Worm (Caenorhabditis elegans) whole organism, mixed stage, embryonic: Measurements from ENCODE around the gene B0244.6.
A peak's percentile ranks its signal among the peaks of the same experiment; 100 is the strongest.

ENCODE experiments used
- M03D4.4 ChIP-seq: sonication (generic microtip); optimal IDR thresholded peaks from 2 replicates; lab custom pipeline; 2017; ENCODE audit warnings: mild to moderate bottlenecking, missing genetic modification characterization, missing compliant biosample characterization
- bed-3 ChIP-seq: fragments of 200-800 bp; sonication (Bioruptor generic); optimal IDR thresholded peaks from 3 replicates; lab custom pipeline; 2018; ENCODE audit warnings: mild to moderate bottlenecking, missing genetic modification characterization, moderate library complexity, missing compliant biosample characterization
- blmp-1 ChIP-seq: fragments of 150-350 bp; optimal IDR thresholded peaks from 2 replicates; lab custom pipeline; 2014; ENCODE audit warnings: missing biosample characterization, missing genetic modification characterization
- ceh-39 ChIP-seq: fragments of 150-350 bp; optimal IDR thresholded peaks from 2 replicates; lab custom pipeline; 2014; ENCODE audit warnings: missing biosample characterization, missing genetic modification characterization
- ceh-43 ChIP-seq: fragments of 200-800 bp; sonication (Bioruptor generic); optimal IDR thresholded peaks from 2 replicates; lab custom pipeline; 2018; ENCODE audit warnings: mild to moderate bottlenecking, missing genetic modification characterization, moderate library complexity, missing compliant biosample characterization
- ceh-83 ChIP-seq: fragments of 200-800 bp; sonication (Bioruptor generic); optimal IDR thresholded peaks from 2 replicates; lab custom pipeline; 2018; ENCODE audit warnings: mild to moderate bottlenecking, missing genetic modification characterization, missing compliant biosample characterization
- ces-1 ChIP-seq: fragments of 150-350 bp; optimal IDR thresholded peaks from 2 replicates; lab custom pipeline; 2014; ENCODE audit warnings: missing biosample characterization, missing genetic modification reagents, missing genetic modification characterization
- cnd-1 ChIP-seq: fragments of 200-800 bp; sonication (Bioruptor generic); optimal IDR thresholded peaks from 2 replicates; lab custom pipeline; 2018; ENCODE audit warnings: mild to moderate bottlenecking, missing genetic modification characterization, missing compliant biosample characterization
- drap-1 ChIP-seq: fragments of 200-800 bp; sonication (Bioruptor generic); optimal IDR thresholded peaks from 3 replicates; lab custom pipeline; 2018; ENCODE audit warnings: mild to moderate bottlenecking, missing genetic modification characterization, missing compliant biosample characterization
- elt-1 ChIP-seq: sonication (generic microtip); optimal IDR thresholded peaks from 2 replicates; lab custom pipeline; 2017; ENCODE audit warnings: missing genetic modification characterization, mild to moderate bottlenecking, missing compliant biosample characterization, antibody characterized with exemption, moderate library complexity, borderline replicate concordance; ENCODE audit not compliant: insufficient read depth
- elt-3 ChIP-seq: fragments of 150-350 bp; optimal IDR thresholded peaks from 2 replicates; lab custom pipeline; 2014; ENCODE audit warnings: missing biosample characterization, missing genetic modification characterization
- flh-1 ChIP-seq: fragments of 200-800 bp; sonication (Bioruptor generic); optimal IDR thresholded peaks from 2 replicates; lab custom pipeline; 2018; ENCODE audit warnings: mild to moderate bottlenecking, missing genetic modification characterization, moderate library complexity, missing compliant biosample characterization
- ham-2 ChIP-seq: fragments of 200-800 bp; sonication (Bioruptor generic); optimal IDR thresholded peaks from 2 replicates; lab custom pipeline; 2018; ENCODE audit warnings: mild to moderate bottlenecking, missing genetic modification characterization, missing compliant biosample characterization
- hlh-1 ChIP-seq: fragments of 150-350 bp; optimal IDR thresholded peaks from 2 replicates; lab custom pipeline; 2014; ENCODE audit warnings: missing biosample characterization, missing genetic modification reagents, missing genetic modification characterization
- lin-13 ChIP-seq: fragments of 150-350 bp; optimal IDR thresholded peaks from 2 replicates; lab custom pipeline; 2014; ENCODE audit warnings: missing biosample characterization, missing genetic modification characterization
- lin-32 ChIP-seq: fragments of 200-800 bp; sonication (Bioruptor generic); optimal IDR thresholded peaks from 2 replicates; lab custom pipeline; 2018; ENCODE audit warnings: mild to moderate bottlenecking, missing genetic modification characterization, missing compliant biosample characterization
- lsy-2 ChIP-seq: fragments of 150-350 bp; optimal IDR thresholded peaks from 2 replicates; lab custom pipeline; 2014; ENCODE audit warnings: missing biosample characterization, missing genetic modification characterization
- mab-5 ChIP-seq: fragments of 150-350 bp; optimal IDR thresholded peaks from 2 replicates; lab custom pipeline; 2014; ENCODE audit warnings: missing biosample characterization, missing genetic modification characterization
- mep-1 ChIP-seq: fragments of 150-350 bp; optimal IDR thresholded peaks from 2 replicates; lab custom pipeline; 2017; ENCODE audit warnings: missing biosample characterization, missing genetic modification reagents, missing genetic modification characterization, inconsistent platforms
- mls-2 ChIP-seq: sonication (generic microtip); optimal IDR thresholded peaks from 2 replicates; lab custom pipeline; 2016; ENCODE audit warnings: mild to moderate bottlenecking, missing genetic modification characterization, moderate library complexity, missing compliant biosample characterization
- nhr-12 ChIP-seq: fragments of 150-350 bp; optimal IDR thresholded peaks from 2 replicates; lab custom pipeline; 2014; ENCODE audit warnings: missing biosample characterization, missing genetic modification characterization
- nhr-2 ChIP-seq: fragments of 150-350 bp; optimal IDR thresholded peaks from 2 replicates; lab custom pipeline; 2014; ENCODE audit warnings: missing biosample characterization, missing genetic modification characterization
- nhr-237 ChIP-seq: fragments of 150-350 bp; optimal IDR thresholded peaks from 2 replicates; lab custom pipeline; 2014; ENCODE audit warnings: missing biosample characterization, missing genetic modification characterization
- nhr-28 ChIP-seq: fragments of 150-350 bp; optimal IDR thresholded peaks from 2 replicates; lab custom pipeline; 2014; ENCODE audit warnings: missing biosample characterization, missing genetic modification characterization
- nhr-76 ChIP-seq: sonication (generic microtip); optimal IDR thresholded peaks from 2 replicates; lab custom pipeline; 2017; ENCODE audit warnings: missing biosample characterization, missing genetic modification characterization
- pha-4 ChIP-seq: fragments of 150-350 bp; optimal IDR thresholded peaks from 2 replicates; lab custom pipeline; 2018; ENCODE audit warnings: missing biosample characterization, missing genetic modification reagents, missing genetic modification characterization
- sem-2 ChIP-seq: fragments of 200-800 bp; sonication (Bioruptor generic); optimal IDR thresholded peaks from 2 replicates; lab custom pipeline; 2018; ENCODE audit warnings: mild to moderate bottlenecking, missing genetic modification characterization, missing compliant biosample characterization
- snpc-4 ChIP-seq: fragments of 150-350 bp; optimal IDR thresholded peaks from 2 replicates; lab custom pipeline; 2014; ENCODE audit warnings: missing biosample characterization, missing genetic modification characterization
- sptf-1 ChIP-seq: sonication (generic microtip); optimal IDR thresholded peaks from 2 replicates; lab custom pipeline; 2017; ENCODE audit warnings: mild to moderate bottlenecking, missing genetic modification characterization, moderate library complexity, missing compliant biosample characterization
- unc-120 ChIP-seq: sonication (generic microtip); optimal IDR thresholded peaks from 2 replicates; lab custom pipeline; 2017; ENCODE audit warnings: missing genetic modification characterization, missing compliant biosample characterization; ENCODE audit not compliant: poor library complexity, severe bottlenecking
- unc-39 ChIP-seq: fragments of 150-350 bp; optimal IDR thresholded peaks from 2 replicates; lab custom pipeline; 2014; ENCODE audit warnings: missing biosample characterization, missing genetic modification characterization
- unc-62 ChIP-seq: fragments of 150-350 bp; optimal IDR thresholded peaks from 2 replicates; lab custom pipeline; 2014; ENCODE audit warnings: missing biosample characterization, missing genetic modification reagents, missing genetic modification characterization
- zip-8 ChIP-seq: fragments of 150-350 bp; optimal IDR thresholded peaks from 2 replicates; lab custom pipeline; 2014; ENCODE audit warnings: missing biosample characterization, missing genetic modification characterization
- ztf-11 ChIP-seq: fragments of 150-350 bp; optimal IDR thresholded peaks from 2 replicates; lab custom pipeline; 2014; ENCODE audit warnings: missing biosample characterization, missing genetic modification characterization

Gene B0244.6

ce11 chrIII:5714984-5715454 lies 22.8 kb upstream of the B0244.6 start:
- TF ChIP-seq ces-1 (GFP tag; lab: Kevin White, UChicago): no peak
- no peak for TF ChIP-seq nhr-28 (tag; lab: Kevin White, UChicago)
- TF ChIP-seq ceh-83: no peak
- TF ChIP-seq nhr-2 (tag; lab: Kevin White, UChicago): no peak
- no peak for TF ChIP-seq hlh-1
- no peak for TF ChIP-seq snpc-4 (tag; lab: Kevin White, UChicago)
- no peak for TF ChIP-seq ceh-43 (GFP tag; lab: Kevin White, UChicago)
- no peak for TF ChIP-seq M03D4.4 (tag; lab: Kevin White, UChicago)
- no peak for TF ChIP-seq mep-1
- TF ChIP-seq mls-2 (tag; lab: Kevin White, UChicago): no peak
- TF ChIP-seq unc-120 (tag; lab: Kevin White, UChicago): no peak
- TF ChIP-seq elt-3: no peak
- no peak for TF ChIP-seq blmp-1 (tag; lab: Kevin White, UChicago)
- TF ChIP-seq nhr-76: no peak
- no peak for TF ChIP-seq unc-62 (GFP tag; lab: Kevin White, UChicago)
- TF ChIP-seq ceh-39: no peak
- TF ChIP-seq bed-3 (GFP tag; lab: Kevin White, UChicago): no peak
- TF ChIP-seq cnd-1: no peak
- no peak for TF ChIP-seq drap-1 (GFP tag; lab: Kevin White, UChicago)

ce11 chrIII:5715467-5715866 lies 22.3 kb upstream of the B0244.6 start:
- TF ChIP-seq mep-1: peak; percentile 88
- no peak for TF ChIP-seq M03D4.4 (tag; lab: Kevin White, UChicago)
- peak; percentile 50 for TF ChIP-seq lin-13 (tag; lab: Kevin White, UChicago)
- no peak for TF ChIP-seq blmp-1 (tag; lab: Kevin White, UChicago)
- peak; percentile 53 for TF ChIP-seq lsy-2
- no peak for TF ChIP-seq flh-1 (GFP tag; lab: Kevin White, UChicago)
- TF ChIP-seq snpc-4 (tag; lab: Kevin White, UChicago): no peak
- no peak for TF ChIP-seq mab-5 (tag; lab: Kevin White, UChicago)
- TF ChIP-seq nhr-237: peak; percentile 54
- no peak for TF ChIP-seq sem-2
- peak; percentile 68 for TF ChIP-seq unc-62 (GFP tag; lab: Kevin White, UChicago)
- TF ChIP-seq unc-120 (tag; lab: Kevin White, UChicago): peak; percentile 86
- TF ChIP-seq nhr-28 (tag; lab: Kevin White, UChicago): no peak
- no peak for TF ChIP-seq ceh-43 (GFP tag; lab: Kevin White, UChicago)
- peak; percentile 78 for TF ChIP-seq pha-4 (tag; lab: Kevin White, UChicago)
- TF ChIP-seq zip-8 (tag; lab: Kevin White, UChicago): peak; percentile 25
- TF ChIP-seq ztf-11 (tag; lab: Kevin White, UChicago): peak; percentile 40
- no peak for TF ChIP-seq elt-3
- TF ChIP-seq mls-2 (tag; lab: Kevin White, UChicago): peak; percentile 33
- TF ChIP-seq drap-1 (GFP tag; lab: Kevin White, UChicago): peak; percentile 38
- TF ChIP-seq elt-1 (tag; lab: Kevin White, UChicago): peak; percentile 41
- peak; percentile 80 for TF ChIP-seq ces-1 (GFP tag; lab: Kevin White, UChicago)
- TF ChIP-seq ceh-83: no peak
- peak; percentile 48 for TF ChIP-seq ceh-39
- TF ChIP-seq hlh-1: peak; percentile 42
- peak; percentile 91 for TF ChIP-seq ham-2
- peak; percentile 30 for TF ChIP-seq sptf-1
- TF ChIP-seq nhr-76: no peak
- TF ChIP-seq nhr-2 (tag; lab: Kevin White, UChicago): peak; percentile 3
- TF ChIP-seq unc-39: no peak
- TF ChIP-seq nhr-12 (tag; lab: Kevin White, UChicago): no peak
- no peak for TF ChIP-seq lin-32 (GFP tag; lab: Kevin White, UChicago)

ce11 chrIII:5717173-5717748 lies 20.5 kb upstream of the B0244.6 start:
- TF ChIP-seq nhr-28 (tag; lab: Kevin White, UChicago) (no peak), ceh-43 (GFP tag; lab: Kevin White, UChicago) (no peak), bed-3 (GFP tag; lab: Kevin White, UChicago) (no peak), ces-1 (GFP tag; lab: Kevin White, UChicago) (no peak), nhr-12 (tag; lab: Kevin White, UChicago) (no peak), ztf-11 (tag; lab: Kevin White, UChicago) (no peak), drap-1 (GFP tag; lab: Kevin White, UChicago) (no peak), mab-5 (tag; lab: Kevin White, UChicago) (no peak), M03D4.4 (tag; lab: Kevin White, UChicago) (no peak), snpc-4 (tag; lab: Kevin White, UChicago) (no peak), elt-1 (tag; lab: Kevin White, UChicago) (no peak), hlh-1 (no peak), lin-13 (tag; lab: Kevin White, UChicago) (no peak), mep-1 (no peak), ceh-39 (no peak), lsy-2 (no peak), nhr-2 (tag; lab: Kevin White, UChicago) (no peak), pha-4 (tag; lab: Kevin White, UChicago) (no peak)
- TF ChIP-seq, all 35 proteins: peak for 0
